Worm (Caenorhabditis elegans): ENCODE measurements around the gene osgn-1.

ce11 chrIV:4176659-4177058, 30.5 kb upstream of the osgn-1 start:
- TF ChIP-seq him-1 (tag; optimal IDR thresholded peaks at IDR 0.05), result no peak
- no peak for TF ChIP-seq dao-5 (tag; optimal IDR thresholded peaks at IDR 0.05)
- no peak for TF ChIP-seq W03F9.2 (tag; optimal IDR thresholded peaks at IDR 0.05)
